Fruit fly (Drosophila melanogaster) whole organism, embryonic: ENCODE data around the gene prg.
A peak's percentile ranks its signal among the peaks of the same experiment; 100 is the strongest.

Experiments used
- Atf3 ChIP-seq: fragments of 200-800 bp; sonication (Bioruptor generic); optimal IDR thresholded peaks from 3 replicates; lab custom pipeline; 2016; ENCODE audit warnings: missing biosample characterization, missing genetic modification characterization
- Bteb2 ChIP-seq: fragments of 200-800 bp; sonication (Bioruptor generic); optimal IDR thresholded peaks from 2 replicates; lab custom pipeline; 2016; ENCODE audit warnings: missing biosample characterization, missing genetic modification characterization
- CG10462 ChIP-seq: fragments of 200-800 bp; sonication (Bioruptor generic); optimal IDR thresholded peaks from 2 replicates; lab custom pipeline; 2016; ENCODE audit warnings: missing biosample characterization, missing genetic modification characterization
- CG15073 ChIP-seq: fragments of 200-800 bp; sonication (Bioruptor generic); optimal IDR thresholded peaks from 2 replicates; lab custom pipeline; 2016; ENCODE audit warnings: missing biosample characterization, missing genetic modification characterization
- CG16813 ChIP-seq: fragments of 200-800 bp; sonication (Bioruptor generic); IDR thresholded peaks from 3 replicates; pipeline ENCODE4 v1.3.6; 2022; ENCODE audit warnings: missing biosample characterization, missing genetic modification characterization; ENCODE audit not compliant: partially characterized antibody
- CG17385 ChIP-seq: fragments of 200-800 bp; sonication (Bioruptor generic); optimal IDR thresholded peaks from 3 replicates; lab custom pipeline; 2018; ENCODE audit warnings: missing biosample characterization, mild to moderate bottlenecking, missing genetic modification characterization
- CG17829 ChIP-seq: fragments of 200-800 bp; optimal IDR thresholded peaks from 2 replicates; lab custom pipeline; 2019; ENCODE audit warnings: missing biosample characterization, mild to moderate bottlenecking, missing genetic modification characterization, moderate library complexity
- CG2875 ChIP-seq: fragments of 200-800 bp; sonication (Bioruptor generic); optimal IDR thresholded peaks from 2 replicates; lab custom pipeline; 2017; ENCODE audit warnings: missing biosample characterization, mild to moderate bottlenecking, missing genetic modification characterization, missing genetic modification reagents
- CG33557 ChIP-seq: fragments of 200-800 bp; sonication (Bioruptor generic); optimal IDR thresholded peaks from 2 replicates; lab custom pipeline; 2019; ENCODE audit warnings: missing biosample characterization, mild to moderate bottlenecking, missing genetic modification characterization, moderate library complexity
- CG3407 ChIP-seq: fragments of 200-800 bp; sonication (Bioruptor generic); optimal IDR thresholded peaks from 2 replicates; lab custom pipeline; 2018; ENCODE audit warnings: missing biosample characterization, mild to moderate bottlenecking, missing genetic modification characterization
- CG34224 ChIP-seq: fragments of 200-800 bp; sonication (Bioruptor generic); IDR thresholded peaks from 3 replicates; pipeline ENCODE4 v1.3.6; 2022; ENCODE audit warnings: missing biosample characterization, missing genetic modification characterization; ENCODE audit not compliant: partially characterized antibody
- CG6175 ChIP-seq: fragments of 200-800 bp; sonication (Bioruptor generic); IDR thresholded peaks from 3 replicates; pipeline ENCODE4 v1.3.6; 2022; ENCODE audit warnings: missing biosample characterization, missing genetic modification characterization
- CG6765 ChIP-seq: fragments of 200-800 bp; sonication (Bioruptor generic); optimal IDR thresholded peaks from 3 replicates; lab custom pipeline; 2017; ENCODE audit warnings: missing biosample characterization, mild to moderate bottlenecking, missing genetic modification characterization
- CG7271 ChIP-seq: fragments of 200-800 bp; sonication (Bioruptor generic); optimal IDR thresholded peaks from 2 replicates; lab custom pipeline; 2018; ENCODE audit warnings: missing biosample characterization, mild to moderate bottlenecking, missing genetic modification characterization, moderate library complexity
- CG8089 ChIP-seq: fragments of 200-800 bp; sonication (Bioruptor generic); optimal IDR thresholded peaks from 3 replicates; lab custom pipeline; 2016; ENCODE audit warnings: missing biosample characterization, missing genetic modification characterization
- Dll ChIP-seq: fragments of 200-800 bp; sonication (Bioruptor generic); IDR thresholded peaks from 4 replicates; pipeline ENCODE4 v1.3.6; 2022; ENCODE audit warnings: missing biosample characterization, missing genetic modification characterization; ENCODE audit not compliant: partially characterized antibody
- Dref ChIP-seq: fragments of 200-800 bp; sonication (Bioruptor generic); IDR thresholded peaks from 2 replicates; pipeline ENCODE4 v1.3.6; 2022; ENCODE audit warnings: missing biosample characterization, missing genetic modification characterization
- Fer1 ChIP-seq: fragments of 200-800 bp; sonication (Bioruptor generic); optimal IDR thresholded peaks from 2 replicates; lab custom pipeline; 2017; ENCODE audit warnings: missing biosample characterization, mild to moderate bottlenecking, missing genetic modification characterization
- H15 ChIP-seq: fragments of 200-800 bp; sonication (Bioruptor generic); IDR thresholded peaks from 3 replicates; pipeline ENCODE4 v1.3.6; 2022; ENCODE audit warnings: missing biosample characterization, missing genetic modification characterization
- HmgD ChIP-seq: fragments of 200-800 bp; sonication (Bioruptor generic); optimal IDR thresholded peaks from 3 replicates; lab custom pipeline; 2016; ENCODE audit warnings: missing biosample characterization, missing genetic modification characterization
- Jarid2 ChIP-seq: fragments of 200-800 bp; sonication (Bioruptor generic); optimal IDR thresholded peaks from 3 replicates; lab custom pipeline; 2017; ENCODE audit warnings: mild to moderate bottlenecking, missing biosample characterization, missing genetic modification reagents, missing genetic modification characterization
- MTF-1 ChIP-seq: fragments of 200-800 bp; sonication (Bioruptor generic); optimal IDR thresholded peaks from 2 replicates; lab custom pipeline; 2018; ENCODE audit warnings: missing biosample characterization, mild to moderate bottlenecking, missing genetic modification characterization, borderline replicate concordance
- Neu2 ChIP-seq: fragments of 200-800 bp; sonication (Bioruptor generic); optimal IDR thresholded peaks from 3 replicates; lab custom pipeline; 2016; ENCODE audit warnings: missing biosample characterization, missing genetic modification characterization, borderline replicate concordance
- Nf-YB ChIP-seq: fragments of 200-800 bp; sonication (Bioruptor generic); optimal IDR thresholded peaks from 3 replicates; lab custom pipeline; 2019; ENCODE audit warnings: missing biosample characterization, mild to moderate bottlenecking, missing genetic modification characterization, moderate library complexity
- Poxn ChIP-seq: fragments of 200-800 bp; sonication (Bioruptor generic); IDR thresholded peaks from 2 replicates; pipeline ENCODE4 v1.3.6; 2022; ENCODE audit warnings: missing biosample characterization, missing genetic modification characterization
- Six4 ChIP-seq: fragments of 200-800 bp; sonication (Bioruptor generic); optimal IDR thresholded peaks from 2 replicates; lab custom pipeline; 2016; ENCODE audit warnings: missing biosample characterization, missing genetic modification characterization
- Stat92E ChIP-seq, 3 experiments: fragments of >200 bp in 2 of 3; fragments of 200-800 bp in 1 of 3; sonication (Bioruptor generic) in 1 of 3; optimal IDR thresholded peaks; 2 replicates each; lab custom pipeline; 2017 to 2019; ENCODE audit warnings: missing biosample characterization in 3 of 3, missing genetic modification characterization in 3 of 3, mild to moderate bottlenecking in 1 of 3, moderate library complexity in 1 of 3
- TFAM ChIP-seq: fragments of 200-800 bp; sonication (Bioruptor generic); optimal IDR thresholded peaks from 2 replicates; lab custom pipeline; 2017; ENCODE audit warnings: missing biosample characterization, missing genetic modification characterization, inconsistent platforms
- Trl ChIP-seq, 3 experiments: fragments of >200 bp in 2 of 3; fragments of 200-800 bp in 1 of 3; sonication (Bioruptor generic) in 1 of 3; optimal IDR thresholded peaks; 2 replicates in 1 of 3; 3 replicates in 2 of 3; lab custom pipeline; 2016 to 2017; ENCODE audit warnings: missing biosample characterization in 1 of 3, missing genetic modification characterization in 1 of 3
- ab ChIP-seq: fragments of 200-800 bp; sonication (Bioruptor generic); optimal IDR thresholded peaks from 2 replicates; lab custom pipeline; 2016; ENCODE audit warnings: missing biosample characterization, missing genetic modification characterization
- ash1 ChIP-seq: fragments of 200-800 bp; sonication (Bioruptor generic); optimal IDR thresholded peaks from 2 replicates; lab custom pipeline; 2018; ENCODE audit warnings: missing biosample characterization, mild to moderate bottlenecking, missing genetic modification characterization
- cas ChIP-seq: fragments of 200-800 bp; sonication (Bioruptor generic); IDR thresholded peaks from 2 replicates; pipeline ENCODE4 v1.3.6; 2022; ENCODE audit warnings: missing biosample characterization, missing genetic modification characterization
- chif ChIP-seq, 2 experiments: fragments of 200-800 bp; sonication (Bioruptor generic); optimal IDR thresholded peaks; 3 replicates each; lab custom pipeline; 2016; ENCODE audit warnings: missing biosample characterization in 2 of 2, missing genetic modification characterization in 2 of 2
- croc ChIP-seq: fragments of 200-800 bp; sonication (Bioruptor generic); conservative IDR thresholded peaks from 3 replicates; pipeline ENCODE4 v1.3.6; 2022; ENCODE audit warnings: missing biosample characterization, missing genetic modification characterization
- fu2 ChIP-seq: fragments of 200-800 bp; sonication (Bioruptor generic); optimal IDR thresholded peaks from 2 replicates; lab custom pipeline; 2016; ENCODE audit warnings: missing biosample characterization, missing genetic modification characterization
- gce ChIP-seq: fragments of 200-800 bp; sonication (Bioruptor generic); IDR thresholded peaks from 3 replicates; pipeline ENCODE4 v1.3.6; 2022; ENCODE audit warnings: missing biosample characterization, missing genetic modification characterization
- jigr1 ChIP-seq: fragments of 200-800 bp; sonication (Bioruptor generic); IDR thresholded peaks from 3 replicates; pipeline ENCODE4 v1.3.6; 2022; ENCODE audit warnings: missing biosample characterization, missing genetic modification characterization
- jumu ChIP-seq: fragments of 200-800 bp; sonication (Bioruptor generic); optimal IDR thresholded peaks from 3 replicates; lab custom pipeline; 2016; ENCODE audit warnings: missing biosample characterization, missing genetic modification characterization
- lilli ChIP-seq: fragments of 200-800 bp; sonication (Bioruptor generic); optimal IDR thresholded peaks from 3 replicates; lab custom pipeline; 2016; ENCODE audit warnings: missing biosample characterization, missing genetic modification characterization
- nmo ChIP-seq: fragments of 200-800 bp; sonication (Bioruptor generic); optimal IDR thresholded peaks from 2 replicates; lab custom pipeline; 2018; ENCODE audit warnings: missing biosample characterization, mild to moderate bottlenecking, missing genetic modification characterization, moderate library complexity
- onecut ChIP-seq: fragments of 200-800 bp; sonication (Bioruptor generic); IDR thresholded peaks from 2 replicates; pipeline ENCODE4 v1.3.6; 2022; ENCODE audit warnings: missing biosample characterization, missing genetic modification characterization
- sob ChIP-seq: fragments of 200-800 bp; sonication (Bioruptor generic); IDR thresholded peaks from 2 replicates; pipeline ENCODE4 v1.3.6; 2022; ENCODE audit warnings: missing biosample characterization, missing genetic modification characterization
- sug ChIP-seq: fragments of 200-800 bp; optimal IDR thresholded peaks from 2 replicates; lab custom pipeline; 2019; ENCODE audit warnings: missing biosample characterization, mild to moderate bottlenecking, missing genetic modification characterization, moderate library complexity
- twi ChIP-seq: fragments of 200-800 bp; optimal IDR thresholded peaks from 2 replicates; lab custom pipeline; 2019; ENCODE audit warnings: missing biosample characterization, mild to moderate bottlenecking, missing genetic modification characterization, moderate library complexity
- vnd ChIP-seq: fragments of 200-800 bp; sonication (Bioruptor generic); IDR thresholded peaks from 3 replicates; pipeline ENCODE4 v1.3.6; 2022; ENCODE audit warnings: missing biosample characterization, missing genetic modification characterization; ENCODE audit not compliant: partially characterized antibody
- yki ChIP-seq: fragments of >200 bp; optimal IDR thresholded peaks from 3 replicates; lab custom pipeline; 2018
- zfh1 ChIP-seq: fragments of 200-800 bp; sonication (Bioruptor generic); IDR thresholded peaks from 3 replicates; pipeline ENCODE4 v1.3.6; 2022; ENCODE audit warnings: missing biosample characterization, missing genetic modification characterization

prg gene

DNA sequence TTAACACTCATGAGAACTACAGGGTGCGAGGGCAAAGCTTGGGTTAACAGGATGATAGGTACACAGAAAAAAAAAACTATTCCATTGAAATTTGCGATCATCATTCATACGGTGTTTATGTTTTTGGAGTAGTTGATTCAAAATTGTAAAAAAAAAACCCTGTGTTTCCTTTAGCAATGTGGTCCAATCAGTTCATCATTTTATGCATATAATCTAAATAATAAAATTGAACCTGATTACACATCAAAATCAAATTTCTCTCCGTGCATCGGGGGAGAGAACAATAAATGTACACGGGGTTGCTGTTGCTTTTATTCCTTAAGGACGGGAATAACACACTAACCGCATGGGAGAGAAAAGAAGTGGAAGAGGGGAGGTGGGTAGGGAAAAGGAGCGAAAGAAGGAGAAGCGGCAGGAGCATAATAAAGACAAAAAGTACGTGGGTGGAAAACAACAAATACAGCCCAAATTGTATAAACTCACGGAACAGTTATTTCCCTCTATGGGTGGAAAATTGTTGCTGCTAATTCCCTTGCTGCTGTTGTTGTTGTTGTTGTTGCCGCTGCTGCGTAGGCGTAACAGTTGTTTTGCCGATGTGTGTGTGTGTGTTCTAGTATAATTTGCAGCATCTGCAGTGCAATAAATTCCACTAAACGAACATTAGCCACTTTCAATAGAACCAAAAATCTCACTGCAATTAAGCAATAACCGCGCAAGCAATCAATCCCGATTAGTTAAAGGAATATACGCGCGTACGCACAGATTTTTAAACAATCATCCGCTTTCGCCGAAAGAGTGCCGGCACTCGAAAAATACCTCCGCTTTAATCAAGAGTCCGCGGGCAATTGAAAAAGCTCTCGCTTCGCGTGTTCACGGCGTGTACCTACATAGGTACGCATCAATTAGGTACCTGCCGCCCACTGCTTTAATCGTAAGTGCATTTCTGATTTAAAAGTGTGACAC is 863 bp upstream of the prg start, which contains the start of gene Agpat2 (continued):
- TF ChIP-seq Bteb2 (GFP tag; lab: Kevin White, UChicago) (peak; percentile 71), Trl (optimal IDR thresholded peaks at IDR 0.05; lab: Kevin White, UChicago) (no peak), Trl (GFP tag; optimal IDR thresholded peaks at IDR 0.05; lab: Kevin White, UChicago) (peak; percentile 78), Stat92E (GFP tag; optimal IDR thresholded peaks at IDR 0.05; lab: Kevin White, UChicago) (peak in 2 of 3 experiments; percentile 3 to 52), onecut (GFP tag; lab: Robert Waterston, UW) (peak; percentile 72), H15 (peak; percentile 71; the same call in 1 of the 3 replicates), sug (tag; lab: Kevin White, UChicago) (peak; percentile 17), CG6765 (GFP tag; lab: Kevin White, UChicago) (peak; percentile 28), sob (GFP tag; lab: Robert Waterston, UW) (peak; percentile 76), CG33557 (GFP tag; lab: Kevin White, UChicago) (peak; percentile 65), Dref (GFP tag; lab: Robert Waterston, UW) (no peak), Atf3 (GFP tag; lab: Kevin White, UChicago) (peak; percentile 59), CG16813 (no peak), jigr1 (GFP tag; lab: Robert Waterston, UW) (0 out of 3 replicates have a peak, but pooled peaks have one; percentile 30), Dll (GFP tag; lab: Robert Waterston, UW) (no peak), gce (GFP tag; lab: Robert Waterston, UW) (peak; percentile 74; the same call in 2 of the 3 replicates), CG17829 (peak; percentile 79), CG2875 (GFP tag; lab: Kevin White, UChicago) (peak; percentile 56), CG3407 (GFP tag; lab: Kevin White, UChicago) (peak; percentile 72), Poxn (GFP tag; lab: Robert Waterston, UW) (0 out of 2 replicates have a peak, but pooled peaks have one; percentile 15), HmgD (GFP tag; lab: Kevin White, UChicago) (peak; percentile 20), ash1 (GFP tag; lab: Kevin White, UChicago) (no peak), CG15073 (peak; percentile 21), Six4 (peak; percentile 79), fu2 (GFP tag; lab: Kevin White, UChicago) (peak; percentile 72), CG7271 (tag; lab: Kevin White, UChicago) (peak; percentile 43), CG17385 (GFP tag; lab: Kevin White, UChicago) (peak; percentile 79), Jarid2 (GFP tag; lab: Kevin White, UChicago) (peak; percentile 74), vnd (GFP tag; lab: Robert Waterston, UW) (no peak), TFAM (GFP tag; lab: Kevin White, UChicago) (peak; percentile 19), CG10462 (peak; percentile 59), CG6175 (no peak), cas (peak; percentile 74), croc (GFP tag; lab: Robert Waterston, UW) (peak; percentile 70; the same call in 2 of the 3 replicates), CG34224 (no peak), Nf-YB (peak; percentile 66), CG8089 (GFP tag; lab: Kevin White, UChicago) (peak; percentile 77), nmo (GFP tag; lab: Kevin White, UChicago) (peak; percentile 87), yki (lab: Kevin White, UChicago) (no peak), ab (GFP tag; lab: Kevin White, UChicago) (peak; percentile 31), chif (GFP tag; optimal IDR thresholded peaks at IDR 0.05; lab: Kevin White, UChicago) (peak; percentile 75 to 85), MTF-1 (GFP tag; lab: Kevin White, UChicago) (peak; percentile 70), jumu (GFP tag; lab: Kevin White, UChicago) (peak; percentile 73), zfh1 (peak; percentile 81), twi (tag; lab: Kevin White, UChicago) (peak; percentile 51), Fer1 (GFP tag; lab: Kevin White, UChicago) (peak; percentile 90), lilli (GFP tag; lab: Kevin White, UChicago) (peak; percentile 88), Neu2 (GFP tag; lab: Kevin White, UChicago) (peak; percentile 41)
